Worm (Caenorhabditis elegans) whole organism, mixed stage, embryonic: ENCODE measurements around the gene scav-5.
A peak's percentile ranks its signal among the peaks of the same experiment; 100 is the strongest.

Source experiments
- bed-3 ChIP-seq: fragments of 200-800 bp; sonication (Bioruptor generic); optimal IDR thresholded peaks from 3 replicates; lab custom pipeline; 2018; ENCODE audit warnings: mild to moderate bottlenecking, missing genetic modification characterization, moderate library complexity, missing compliant biosample characterization
- blmp-1 ChIP-seq: fragments of 150-350 bp; optimal IDR thresholded peaks from 2 replicates; lab custom pipeline; 2014; ENCODE audit warnings: missing biosample characterization, missing genetic modification characterization
- ceh-39 ChIP-seq: fragments of 150-350 bp; optimal IDR thresholded peaks from 2 replicates; lab custom pipeline; 2014; ENCODE audit warnings: missing biosample characterization, missing genetic modification characterization
- ceh-43 ChIP-seq: fragments of 200-800 bp; sonication (Bioruptor generic); optimal IDR thresholded peaks from 2 replicates; lab custom pipeline; 2018; ENCODE audit warnings: mild to moderate bottlenecking, missing genetic modification characterization, moderate library complexity, missing compliant biosample characterization
- ceh-83 ChIP-seq: fragments of 200-800 bp; sonication (Bioruptor generic); optimal IDR thresholded peaks from 2 replicates; lab custom pipeline; 2018; ENCODE audit warnings: mild to moderate bottlenecking, missing genetic modification characterization, missing compliant biosample characterization
- ces-1 ChIP-seq: fragments of 150-350 bp; optimal IDR thresholded peaks from 2 replicates; lab custom pipeline; 2014; ENCODE audit warnings: missing biosample characterization, missing genetic modification reagents, missing genetic modification characterization
- cnd-1 ChIP-seq: fragments of 200-800 bp; sonication (Bioruptor generic); optimal IDR thresholded peaks from 2 replicates; lab custom pipeline; 2018; ENCODE audit warnings: mild to moderate bottlenecking, missing genetic modification characterization, missing compliant biosample characterization
- drap-1 ChIP-seq: fragments of 200-800 bp; sonication (Bioruptor generic); optimal IDR thresholded peaks from 3 replicates; lab custom pipeline; 2018; ENCODE audit warnings: mild to moderate bottlenecking, missing genetic modification characterization, missing compliant biosample characterization
- elt-1 ChIP-seq: sonication (generic microtip); optimal IDR thresholded peaks from 2 replicates; lab custom pipeline; 2017; ENCODE audit warnings: missing genetic modification characterization, mild to moderate bottlenecking, missing compliant biosample characterization, antibody characterized with exemption, moderate library complexity, borderline replicate concordance; ENCODE audit not compliant: insufficient read depth
- elt-3 ChIP-seq: fragments of 150-350 bp; optimal IDR thresholded peaks from 2 replicates; lab custom pipeline; 2014; ENCODE audit warnings: missing biosample characterization, missing genetic modification characterization
- flh-1 ChIP-seq: fragments of 200-800 bp; sonication (Bioruptor generic); optimal IDR thresholded peaks from 2 replicates; lab custom pipeline; 2018; ENCODE audit warnings: mild to moderate bottlenecking, missing genetic modification characterization, moderate library complexity, missing compliant biosample characterization
- ham-2 ChIP-seq: fragments of 200-800 bp; sonication (Bioruptor generic); optimal IDR thresholded peaks from 2 replicates; lab custom pipeline; 2018; ENCODE audit warnings: mild to moderate bottlenecking, missing genetic modification characterization, missing compliant biosample characterization
- hlh-1 ChIP-seq: fragments of 150-350 bp; optimal IDR thresholded peaks from 2 replicates; lab custom pipeline; 2014; ENCODE audit warnings: missing biosample characterization, missing genetic modification reagents, missing genetic modification characterization
- lin-13 ChIP-seq: fragments of 150-350 bp; optimal IDR thresholded peaks from 2 replicates; lab custom pipeline; 2014; ENCODE audit warnings: missing biosample characterization, missing genetic modification characterization
- mab-5 ChIP-seq: fragments of 150-350 bp; optimal IDR thresholded peaks from 2 replicates; lab custom pipeline; 2014; ENCODE audit warnings: missing biosample characterization, missing genetic modification characterization
- mls-2 ChIP-seq: sonication (generic microtip); optimal IDR thresholded peaks from 2 replicates; lab custom pipeline; 2016; ENCODE audit warnings: mild to moderate bottlenecking, missing genetic modification characterization, moderate library complexity, missing compliant biosample characterization
- nhr-2 ChIP-seq: fragments of 150-350 bp; optimal IDR thresholded peaks from 2 replicates; lab custom pipeline; 2014; ENCODE audit warnings: missing biosample characterization, missing genetic modification characterization
- nhr-237 ChIP-seq: fragments of 150-350 bp; optimal IDR thresholded peaks from 2 replicates; lab custom pipeline; 2014; ENCODE audit warnings: missing biosample characterization, missing genetic modification characterization
- nhr-76 ChIP-seq: sonication (generic microtip); optimal IDR thresholded peaks from 2 replicates; lab custom pipeline; 2017; ENCODE audit warnings: missing biosample characterization, missing genetic modification characterization
- pha-4 ChIP-seq: fragments of 150-350 bp; optimal IDR thresholded peaks from 2 replicates; lab custom pipeline; 2018; ENCODE audit warnings: missing biosample characterization, missing genetic modification reagents, missing genetic modification characterization
- sem-2 ChIP-seq: fragments of 200-800 bp; sonication (Bioruptor generic); optimal IDR thresholded peaks from 2 replicates; lab custom pipeline; 2018; ENCODE audit warnings: mild to moderate bottlenecking, missing genetic modification characterization, missing compliant biosample characterization
- snpc-4 ChIP-seq: fragments of 150-350 bp; optimal IDR thresholded peaks from 2 replicates; lab custom pipeline; 2014; ENCODE audit warnings: missing biosample characterization, missing genetic modification characterization
- sptf-1 ChIP-seq: sonication (generic microtip); optimal IDR thresholded peaks from 2 replicates; lab custom pipeline; 2017; ENCODE audit warnings: mild to moderate bottlenecking, missing genetic modification characterization, moderate library complexity, missing compliant biosample characterization
- tbx-8 ChIP-seq: fragments of 200-800 bp; sonication (Bioruptor generic); optimal IDR thresholded peaks from 2 replicates; lab custom pipeline; 2018; ENCODE audit warnings: mild to moderate bottlenecking, missing genetic modification characterization, moderate library complexity, missing compliant biosample characterization
- unc-120 ChIP-seq: sonication (generic microtip); optimal IDR thresholded peaks from 2 replicates; lab custom pipeline; 2017; ENCODE audit warnings: missing genetic modification characterization, missing compliant biosample characterization; ENCODE audit not compliant: poor library complexity, severe bottlenecking
- unc-39 ChIP-seq: fragments of 150-350 bp; optimal IDR thresholded peaks from 2 replicates; lab custom pipeline; 2014; ENCODE audit warnings: missing biosample characterization, missing genetic modification characterization
- unc-62 ChIP-seq: fragments of 150-350 bp; optimal IDR thresholded peaks from 2 replicates; lab custom pipeline; 2014; ENCODE audit warnings: missing biosample characterization, missing genetic modification reagents, missing genetic modification characterization
- zip-8 ChIP-seq: fragments of 150-350 bp; optimal IDR thresholded peaks from 2 replicates; lab custom pipeline; 2014; ENCODE audit warnings: missing biosample characterization, missing genetic modification characterization
- ztf-11 ChIP-seq: fragments of 150-350 bp; optimal IDR thresholded peaks from 2 replicates; lab custom pipeline; 2014; ENCODE audit warnings: missing biosample characterization, missing genetic modification characterization

Gene scav-5

ce11 chrX:9858069-9858468, at the start of gene scav-5:
Gene scav-5, plus strand, starts transcription at chrX:9858365.
- TF ChIP-seq drap-1 (GFP tag; lab: Kevin White, UChicago) (no peak), nhr-76 (no peak), snpc-4 (tag; lab: Kevin White, UChicago) (no peak), bed-3 (GFP tag; lab: Kevin White, UChicago) (no peak), sem-2 (GFP tag; lab: Kevin White, UChicago) (no peak), ztf-11 (tag; lab: Kevin White, UChicago) (no peak), mab-5 (tag; lab: Kevin White, UChicago) (no peak)

ce11 chrX:9814132-9814811, 43.9 kb upstream of the scav-5 start:
- TF ChIP-seq ztf-11 (tag; lab: Kevin White, UChicago) (no peak), blmp-1 (no peak), tbx-8 (GFP tag; lab: Kevin White, UChicago) (no peak), flh-1 (GFP tag; lab: Kevin White, UChicago) (no peak), ces-1 (GFP tag; lab: Kevin White, UChicago) (no peak), snpc-4 (tag; lab: Kevin White, UChicago) (no peak), mls-2 (tag; lab: Kevin White, UChicago) (no peak), sptf-1 (no peak), sem-2 (GFP tag; lab: Kevin White, UChicago) (no peak), nhr-237 (tag; lab: Kevin White, UChicago) (no peak), unc-62 (GFP tag; lab: Kevin White, UChicago) (no peak)

ce11 chrX:9822173-9822572, 36.0 kb upstream of the scav-5 start, which contains the start of gene dpy-22:
Gene dpy-22, minus strand, starts transcription at chrX:9822273.
- TF ChIP-seq hlh-1 (tag; lab: Kevin White, UChicago) (no peak), tbx-8 (GFP tag; lab: Kevin White, UChicago) (no peak), ceh-39 (no peak), ham-2 (GFP tag; lab: Kevin White, UChicago) (no peak), blmp-1 (no peak), unc-39 (tag; lab: Kevin White, UChicago) (no peak), flh-1 (GFP tag; lab: Kevin White, UChicago) (no peak), elt-3 (tag; lab: Kevin White, UChicago) (no peak), zip-8 (tag; lab: Kevin White, UChicago) (no peak), nhr-237 (tag; lab: Kevin White, UChicago) (no peak), ceh-83 (GFP tag; lab: Kevin White, UChicago) (no peak), lin-13 (no peak), elt-1 (no peak), unc-120 (tag; lab: Kevin White, UChicago) (no peak), snpc-4 (tag; lab: Kevin White, UChicago) (no peak), mls-2 (tag; lab: Kevin White, UChicago) (no peak), unc-62 (GFP tag; lab: Kevin White, UChicago) (no peak)

ce11 chrX:9822606-9823264, 35.4 kb upstream of the scav-5 start:
- TF ChIP-seq sem-2 (GFP tag; lab: Kevin White, UChicago) (no peak), mls-2 (tag; lab: Kevin White, UChicago) (peak; percentile 51), ham-2 (GFP tag; lab: Kevin White, UChicago) (peak; percentile 62), hlh-1 (tag; lab: Kevin White, UChicago) (peak; percentile 25), sptf-1 (peak; percentile 45), lin-13 (peak; percentile 30), elt-1 (no peak), unc-120 (tag; lab: Kevin White, UChicago) (peak; percentile 63), pha-4 (peak; percentile 73), cnd-1 (no peak), nhr-2 (tag; lab: Kevin White, UChicago) (peak; percentile 6)

ce11 chrX:9831215-9831614, 26.9 kb upstream of the scav-5 start, which contains the start of gene rrc-1:
Gene rrc-1, minus strand, starts transcription at chrX:9831288.
- TF ChIP-seq blmp-1 = no peak
- no peak for TF ChIP-seq snpc-4 (tag; lab: Kevin White, UChicago)
- TF ChIP-seq ceh-43 (GFP tag; lab: Kevin White, UChicago) = no peak
- no peak for TF ChIP-seq bed-3 (GFP tag; lab: Kevin White, UChicago)
- TF ChIP-seq unc-120 (tag; lab: Kevin White, UChicago) = no peak
- TF ChIP-seq tbx-8 (GFP tag; lab: Kevin White, UChicago) = no peak
- no peak for TF ChIP-seq elt-1
- TF ChIP-seq ces-1 (GFP tag; lab: Kevin White, UChicago) = no peak
- no peak for TF ChIP-seq drap-1 (GFP tag; lab: Kevin White, UChicago)
- no peak for TF ChIP-seq lin-13
- TF ChIP-seq unc-39 (tag; lab: Kevin White, UChicago) = no peak
- TF ChIP-seq ceh-83 (GFP tag; lab: Kevin White, UChicago) = no peak
- no peak for TF ChIP-seq nhr-237 (tag; lab: Kevin White, UChicago)
